Comparison of ENCODE assay signal across 5 worm cellular contexts in the genomic region with DNA sequence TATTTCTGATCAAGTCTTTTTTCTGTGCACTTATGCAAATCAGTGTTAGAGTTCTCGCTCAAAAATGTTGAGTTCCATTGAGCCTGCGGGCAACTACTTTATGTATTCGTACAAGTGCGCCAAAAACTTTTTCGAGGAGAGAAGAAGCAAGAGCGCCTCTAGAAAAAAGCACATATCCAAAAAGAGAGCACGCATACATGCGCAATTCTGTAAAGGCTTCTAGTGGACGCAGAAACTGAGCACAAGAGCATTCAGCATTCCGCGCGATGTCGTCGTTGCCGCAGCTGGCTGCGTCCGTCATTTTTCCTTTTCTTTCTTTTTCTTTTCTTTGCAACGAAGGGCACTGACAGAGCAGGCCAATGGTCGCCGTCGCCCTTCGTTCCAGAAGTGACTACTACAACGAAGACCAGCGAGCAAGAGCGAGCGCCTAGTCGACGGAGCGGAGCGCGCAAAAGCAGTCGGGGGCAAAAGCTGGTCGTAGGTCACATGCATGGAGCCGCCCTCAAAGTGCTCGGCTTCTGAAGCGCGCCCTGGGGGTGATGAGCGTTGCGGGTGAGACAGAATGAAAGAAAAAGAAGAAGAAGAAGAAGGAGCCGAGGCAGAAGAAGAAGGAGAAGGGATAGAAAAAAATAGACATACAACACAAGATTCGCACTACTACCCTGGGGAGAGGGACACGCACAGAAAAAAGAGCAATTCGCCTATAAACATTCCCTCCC.
TF ChIP-seq lines count a peak whose summit lies in the region.

No protein-coding gene starts in this region.

TF ChIP-seq in whole organism, L1 larva, 84 proteins besides CTCF, POLR2A, EP300 and RAD21 (continues in another document):
- TF ChIP-seq swsn-7 (tag; optimal IDR thresholded peaks at IDR 0.05; lab: Kevin White, UChicago) (peak; percentile 74), nhr-76 (tag; optimal IDR thresholded peaks at IDR 0.05; lab: Kevin White, UChicago) (no peak), mab-9 (GFP tag; IDR thresholded peaks at IDR 0.05; lab: Robert Waterston, UW) (0 out of 2 replicates have a peak, but pooled peaks have one; percentile 35), fkh-10 (GFP tag; optimal IDR thresholded peaks at IDR 0.05; lab: Kevin White, UChicago) (peak; percentile 84), mep-1 (tag; optimal IDR thresholded peaks at IDR 0.05; lab: Kevin White, UChicago) (peak; percentile 62), ztf-11 (tag; optimal IDR thresholded peaks at IDR 0.05; lab: Kevin White, UChicago) (no peak), tbx-2 (tag; optimal IDR thresholded peaks at IDR 0.05; lab: Kevin White, UChicago) (peak; percentile 81), lsy-2 (tag; optimal IDR thresholded peaks at IDR 0.05; lab: Kevin White, UChicago) (peak; percentile 6 to 43), ceh-8 (GFP tag; optimal IDR thresholded peaks at IDR 0.05; lab: Kevin White, UChicago) (peak; percentile 66), nhr-71 (tag; optimal IDR thresholded peaks at IDR 0.05; lab: Kevin White, UChicago) (peak; percentile 81), rnt-1 (tag; optimal IDR thresholded peaks at IDR 0.05; lab: Kevin White, UChicago) (peak; percentile 61), sox-4 (tag; optimal IDR thresholded peaks at IDR 0.05; lab: Kevin White, UChicago) (peak; percentile 63), lin-14 (GFP tag; optimal IDR thresholded peaks at IDR 0.05; lab: Kevin White, UChicago) (peak; percentile 100), ztf-4 (tag; optimal IDR thresholded peaks at IDR 0.05; lab: Kevin White, UChicago) (peak; percentile 15), xbp-1 (tag; optimal IDR thresholded peaks at IDR 0.05; lab: Kevin White, UChicago) (peak; percentile 54), zag-1 (tag; optimal IDR thresholded peaks at IDR 0.05; lab: Kevin White, UChicago) (peak; percentile 6)

TF ChIP-seq in whole organism, L3 larva, 47 proteins besides CTCF, POLR2A, EP300 and RAD21 (continues in another document):
- TF ChIP-seq egl-27 (tag; optimal IDR thresholded peaks at IDR 0.05; lab: Kevin White, UChicago) (no peak), nhr-25 (tag; optimal IDR thresholded peaks at IDR 0.05; lab: Kevin White, UChicago) (no peak), zag-1 (tag; optimal IDR thresholded peaks at IDR 0.05; lab: Kevin White, UChicago) (peak; percentile 56), nhr-77 (tag; optimal IDR thresholded peaks at IDR 0.05; lab: Kevin White, UChicago) (no peak), nhr-67 (tag; optimal IDR thresholded peaks at IDR 0.05; lab: Kevin White, UChicago) (no peak), nhr-28 (tag; optimal IDR thresholded peaks at IDR 0.05; lab: Kevin White, UChicago) (no peak), ZK546.5 (tag; optimal IDR thresholded peaks at IDR 0.05; lab: Kevin White, UChicago) (no peak), skn-1 (tag; optimal IDR thresholded peaks at IDR 0.05; lab: Kevin White, UChicago) (peak; percentile 47), R02D3.7 (tag; optimal IDR thresholded peaks at IDR 0.05; lab: Kevin White, UChicago) (no peak), ztf-4 (tag; optimal IDR thresholded peaks at IDR 0.05; lab: Kevin White, UChicago) (no peak), egl-5 (tag; optimal IDR thresholded peaks at IDR 0.05; lab: Kevin White, UChicago) (peak; percentile 3), eor-1 (tag; optimal IDR thresholded peaks at IDR 0.05; lab: Kevin White, UChicago) (no peak), hmg-11 (tag; optimal IDR thresholded peaks at IDR 0.05; lab: Kevin White, UChicago) (peak; percentile 69), mdl-1 (tag; optimal IDR thresholded peaks at IDR 0.05; lab: Kevin White, UChicago) (peak; percentile 7), ztf-11 (tag; optimal IDR thresholded peaks at IDR 0.05; lab: Kevin White, UChicago) (no peak), tbx-2 (tag; optimal IDR thresholded peaks at IDR 0.05; lab: Kevin White, UChicago) (peak; percentile 63), fkh-2 (tag; optimal IDR thresholded peaks at IDR 0.05; lab: Kevin White, UChicago) (peak; percentile 29), ama-1 (optimal IDR thresholded peaks at IDR 0.05; lab: Kevin White, UChicago) (peak; percentile 44)

TF ChIP-seq in whole organism, early embryonic, 17 proteins besides CTCF, POLR2A, EP300 and RAD21:
- TF ChIP-seq aly-1 (tag; optimal IDR thresholded peaks at IDR 0.05; lab: Kevin White, UChicago) (peak; percentile 42), hmg-4 (GFP tag; optimal IDR thresholded peaks at IDR 0.05; lab: Kevin White, UChicago) (no peak)

TF ChIP-seq in whole organism, midembryonic, 9 proteins besides CTCF, POLR2A, EP300 and RAD21:
- TF ChIP-seq ztf-23 (GFP tag; IDR thresholded peaks at IDR 0.05; lab: Robert Waterston, UW) (0 out of 2 replicates have a peak, but pooled peaks have one; percentile 8), klf-2 (GFP tag; conservative IDR thresholded peaks at IDR 0.05; lab: Robert Waterston, UW) (no peak)
TF ChIP-seq in whole organism, midembryonic: peak in this region for 1.

TF ChIP-seq in whole organism, young adult, 124 proteins besides CTCF, POLR2A, EP300 and RAD21 (continues in another document):
- TF ChIP-seq mel-28 (tag; optimal IDR thresholded peaks at IDR 0.05; lab: Kevin White, UChicago; ENCODE audit: borderline replicate concordance) (no peak), snpc-4 (GFP tag; optimal IDR thresholded peaks at IDR 0.05; lab: Kevin White, UChicago) (no peak), snpc-4 (tag; optimal IDR thresholded peaks at IDR 0.05; lab: Kevin White, UChicago) (peak in 2 of 4 experiments; percentile 21 to 54), ekl-4 (GFP tag; IDR thresholded peaks at IDR 0.05; lab: Robert Waterston, UW) (no peak), chd-7 (tag; optimal IDR thresholded peaks at IDR 0.05; lab: Kevin White, UChicago) (peak; percentile 48), K12H6.12 (tag; optimal IDR thresholded peaks at IDR 0.05; lab: Kevin White, UChicago) (peak; percentile 86), egrh-3 (GFP tag; IDR thresholded peaks at IDR 0.05; lab: Robert Waterston, UW) (peak; percentile 84), hsf-1 (GFP tag; IDR thresholded peaks at IDR 0.05; lab: Robert Waterston, UW) (no peak), ccch-3 (GFP tag; optimal IDR thresholded peaks at IDR 0.05; lab: Kevin White, UChicago) (no peak), ceh-79 (tag; optimal IDR thresholded peaks at IDR 0.05; lab: Kevin White, UChicago) (no peak), tlf-1 (GFP tag; optimal IDR thresholded peaks at IDR 0.05; lab: Kevin White, UChicago) (peak; percentile 18), lag-1 (GFP tag; IDR thresholded peaks at IDR 0.05; lab: Robert Waterston, UW) (no peak), athp-1 (tag; optimal IDR thresholded peaks at IDR 0.05; lab: Kevin White, UChicago) (no peak), hmg-20 (GFP tag; IDR thresholded peaks at IDR 0.05; lab: Robert Waterston, UW) (no peak), Y53G8AR.9 (GFP tag; conservative IDR thresholded peaks at IDR 0.05; lab: Robert Waterston, UW) (no peak), F23B12.7 (tag; optimal IDR thresholded peaks at IDR 0.05; lab: Kevin White, UChicago; ENCODE audit: insufficient read depth) (no peak), zim-3 (tag; optimal IDR thresholded peaks at IDR 0.05; lab: Kevin White, UChicago) (no peak), bed-1 (GFP tag; IDR thresholded peaks at IDR 0.05; lab: Robert Waterston, UW) (no peak), unc-62 (GFP tag; optimal IDR thresholded peaks at IDR 0.05; lab: Kevin White, UChicago) (no peak), ztf-6 (GFP tag; IDR thresholded peaks at IDR 0.05; lab: Robert Waterston, UW) (no peak), nhr-179 (tag; optimal IDR thresholded peaks at IDR 0.05; lab: Kevin White, UChicago) (no peak), hrde-1 (tag; optimal IDR thresholded peaks at IDR 0.05; lab: Kevin White, UChicago; ENCODE audit: borderline replicate concordance) (no peak), attf-6 (GFP tag; IDR thresholded peaks at IDR 0.05; lab: Robert Waterston, UW) (no peak), lin-26 (GFP tag; IDR thresholded peaks at IDR 0.05; lab: Robert Waterston, UW) (no peak), ceh-100 (GFP tag; IDR thresholded peaks at IDR 0.05; lab: Robert Waterston, UW) (no peak), F22D6.2 (tag; optimal IDR thresholded peaks at IDR 0.05; lab: Kevin White, UChicago) (no peak), F49E8.2 (tag; optimal IDR thresholded peaks at IDR 0.05; lab: Kevin White, UChicago; ENCODE audit: insufficient read depth) (no peak), F33H1.4 (GFP tag; IDR thresholded peaks at IDR 0.05; lab: Robert Waterston, UW) (no peak), nfya-1 (tag; optimal IDR thresholded peaks at IDR 0.05; lab: Kevin White, UChicago; ENCODE audit: borderline replicate concordance, insufficient read depth) (no peak), lin-35 (GFP tag; optimal IDR thresholded peaks at IDR 0.05; lab: Kevin White, UChicago) (no peak), him-1 (tag; optimal IDR thresholded peaks at IDR 0.05; lab: Kevin White, UChicago) (no peak), ceh-91 (GFP tag; IDR thresholded peaks at IDR 0.05; lab: Robert Waterston, UW) (no peak), sea-2 (GFP tag; IDR thresholded peaks at IDR 0.05; lab: Robert Waterston, UW) (no peak), lsy-27 (tag; optimal IDR thresholded peaks at IDR 0.05; lab: Kevin White, UChicago; ENCODE audit: borderline replicate concordance, insufficient read depth) (no peak), ztf-22 (GFP tag; optimal IDR thresholded peaks at IDR 0.05; lab: Kevin White, UChicago) (no peak), bed-2 (GFP tag; IDR thresholded peaks at IDR 0.05; lab: Robert Waterston, UW) (no peak), rcor-1 (GFP tag; IDR thresholded peaks at IDR 0.05; lab: Robert Waterston, UW) (no peak), somi-1 (GFP tag; optimal IDR thresholded peaks at IDR 0.05; lab: Kevin White, UChicago) (peak; percentile 32), cebp-2 (GFP tag; IDR thresholded peaks at IDR 0.05; lab: Robert Waterston, UW) (no peak), let-607 (tag; optimal IDR thresholded peaks at IDR 0.05; lab: Kevin White, UChicago) (peak in 1 of 2 experiments; percentile 15), dox-1 (GFP tag; IDR thresholded peaks at IDR 0.05; lab: Robert Waterston, UW) (peak; percentile 68), K11D2.4 (GFP tag; IDR thresholded peaks at IDR 0.05; lab: Robert Waterston, UW) (no peak), D2030.7 (GFP tag; IDR thresholded peaks at IDR 0.05; lab: Robert Waterston, UW) (no peak), atf-7 (tag; optimal IDR thresholded peaks at IDR 0.05; lab: Kevin White, UChicago) (peak; percentile 24), efl-1 (GFP tag; optimal IDR thresholded peaks at IDR 0.05; lab: Kevin White, UChicago) (no peak), B0261.1 (tag; optimal IDR thresholded peaks at IDR 0.05; lab: Kevin White, UChicago) (no peak), ztf-3 (GFP tag; optimal IDR thresholded peaks at IDR 0.05; lab: Kevin White, UChicago) (no peak), pbrm-1 (GFP tag; IDR thresholded peaks at IDR 0.05; lab: Robert Waterston, UW) (no peak), zfh-2 (GFP tag; conservative IDR thresholded peaks at IDR 0.05; lab: Robert Waterston, UW) (peak; percentile 99)
